Fruit fly (Drosophila melanogaster) whole organism, pupa: ENCODE results near the gene Lrp4.

Experiments used
- CG10348 ChIP-seq: fragments of 200-800 bp; sonication (Bioruptor generic); IDR thresholded peaks from 2 replicates; pipeline ENCODE4 v1.3.6; 2022; ENCODE audit warnings: missing biosample characterization, missing genetic modification characterization
- CG32121 ChIP-seq: fragments of 200-800 bp; sonication (Bioruptor generic); IDR thresholded peaks from 2 replicates; pipeline ENCODE4 v1.3.6; 2022; ENCODE audit warnings: missing biosample characterization, missing genetic modification characterization
- CG4496 ChIP-seq: fragments of 200-800 bp; sonication (Bioruptor generic); IDR thresholded peaks from 3 replicates; pipeline ENCODE4 v1.3.6; 2022; ENCODE audit warnings: missing biosample characterization, missing genetic modification characterization
- CG8159 ChIP-seq: fragments of 200-800 bp; sonication (Bioruptor generic); optimal IDR thresholded peaks from 3 replicates; lab custom pipeline; 2018; ENCODE audit warnings: missing biosample characterization, mild to moderate bottlenecking, missing genetic modification characterization, moderate library complexity
- D1 ChIP-seq: fragments of 200-800 bp; sonication (Bioruptor generic); optimal IDR thresholded peaks from 2 replicates; lab custom pipeline; 2018; ENCODE audit warnings: missing biosample characterization, mild to moderate bottlenecking, missing genetic modification characterization, moderate library complexity
- EcR ChIP-seq: fragments of 200-800 bp; sonication (Bioruptor generic); optimal IDR thresholded peaks from 3 replicates; lab custom pipeline; 2019; ENCODE audit warnings: missing biosample characterization, missing genetic modification characterization, mild to moderate bottlenecking, moderate library complexity, missing genetic modification reagents
- Ets98B ChIP-seq: fragments of 200-800 bp; sonication (Bioruptor generic); IDR thresholded peaks from 2 replicates; pipeline ENCODE4 v1.3.6; 2022; ENCODE audit warnings: missing biosample characterization, missing genetic modification characterization
- gl ChIP-seq: fragments of 200-800 bp; sonication (Bioruptor generic); optimal IDR thresholded peaks from 2 replicates; lab custom pipeline; 2018; ENCODE audit warnings: missing biosample characterization, mild to moderate bottlenecking, missing genetic modification characterization

DNA sequence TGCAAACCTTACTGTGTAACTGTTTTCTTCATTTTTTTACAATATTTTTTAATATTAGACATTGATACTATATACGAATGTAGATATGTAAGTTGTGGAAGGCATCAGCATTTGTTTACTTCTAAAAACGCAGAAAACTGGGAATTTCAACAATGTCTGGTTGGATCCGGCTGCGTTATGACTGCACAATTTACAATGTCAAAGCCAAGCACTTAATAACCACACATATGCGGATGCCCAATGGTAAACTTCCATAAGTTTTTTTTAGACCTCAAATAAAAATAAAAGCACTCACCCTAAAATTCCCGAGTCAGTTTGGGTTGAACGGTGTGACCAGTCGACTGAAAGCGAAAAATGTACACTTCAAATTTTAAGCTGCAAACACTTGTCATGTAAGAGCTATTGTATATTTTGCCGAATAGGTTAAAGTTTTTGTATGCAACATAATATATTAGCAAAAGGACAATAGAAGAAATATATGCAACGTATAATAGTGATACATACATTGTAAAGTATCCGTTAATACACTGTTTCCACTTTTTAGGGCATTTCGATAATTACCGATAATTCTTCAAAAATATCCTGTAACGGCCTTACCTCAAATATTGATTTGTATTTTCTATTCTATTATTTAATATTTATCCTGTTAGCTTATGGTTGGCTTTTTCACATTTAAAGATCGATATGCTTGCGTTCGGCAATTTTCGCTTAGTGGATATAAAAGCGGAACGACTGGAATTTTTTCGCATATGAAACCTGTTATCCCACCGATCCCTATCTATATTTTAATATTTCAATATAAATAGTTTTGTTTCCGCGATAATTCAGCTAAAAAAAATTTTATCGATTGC is 29.7 kb downstream of the Lrp4 start, which contains the start of gene Stim:
- TF ChIP-seq CG32121: no peak
- TF ChIP-seq CG10348: no peak
- no peak for TF ChIP-seq D1 (tag; lab: Kevin White, UChicago)
- TF ChIP-seq gl: no peak
- TF ChIP-seq CG8159 (tag; lab: Kevin White, UChicago): no peak
- no peak for TF ChIP-seq EcR (GFP tag; lab: Kevin White, UChicago)
- TF ChIP-seq CG4496 (GFP tag; lab: Robert Waterston, UW): no peak
- no peak for TF ChIP-seq Ets98B (GFP tag; lab: Robert Waterston, UW)
